Worm (Caenorhabditis elegans) whole organism, L4 larva: ENCODE results near the gene ZK470.14.

Source experiments
- D1046.2 ChIP-seq: fragments of 200-800 bp; sonication (Bioruptor generic); IDR thresholded peaks from 2 replicates; pipeline ENCODE4 v1.3.6; 2022; ENCODE audit warnings: missing genetic modification characterization, missing compliant biosample characterization
- T26A8.4 ChIP-seq: fragments of 200-800 bp; sonication (Bioruptor generic); IDR thresholded peaks from 2 replicates; pipeline ENCODE4 v1.3.6; 2022; ENCODE audit warnings: missing genetic modification characterization, missing compliant biosample characterization
- ZK546.5 ChIP-seq, 2 experiments: sonication (generic microtip); optimal IDR thresholded peaks; 2 replicates each; lab custom pipeline; 2017; ENCODE audit warnings: missing biosample characterization in 2 of 2, missing genetic modification characterization in 2 of 2
- aha-1 ChIP-seq: fragments of 150-350 bp; peaks from one replicate; lab custom pipeline; 2014; ENCODE audit warnings: missing biosample characterization, missing genetic modification characterization
- ceh-20 ChIP-seq: fragments of 200-800 bp; sonication (Bioruptor generic); IDR thresholded peaks from 2 replicates; pipeline ENCODE4 v1.3.6; 2022; ENCODE audit warnings: missing genetic modification reagents, missing genetic modification characterization, missing compliant biosample characterization
- daf-12 ChIP-seq: fragments of 150-350 bp; optimal IDR thresholded peaks from 2 replicates; lab custom pipeline; 2014; ENCODE audit warnings: missing biosample characterization, missing genetic modification reagents, missing genetic modification characterization
- daf-16 ChIP-seq, 3 experiments: sonication (generic microtip); optimal IDR thresholded peaks; 2 replicates each; lab custom pipeline; 2016 to 2017; ENCODE audit warnings: missing genetic modification characterization in 3 of 3, missing genetic modification reagents in 3 of 3, mild to moderate bottlenecking in 2 of 3, missing compliant biosample characterization in 2 of 3, missing biosample characterization in 1 of 3, moderate library complexity in 1 of 3
- dmd-6 ChIP-seq: fragments of 200-800 bp; sonication (Bioruptor generic); IDR thresholded peaks from 2 replicates; pipeline ENCODE4 v1.3.6; 2022; ENCODE audit warnings: missing genetic modification reagents, missing genetic modification characterization, missing compliant biosample characterization
- dmd-8 ChIP-seq: fragments of 200-800 bp; sonication (Bioruptor generic); IDR thresholded peaks from 2 replicates; pipeline ENCODE4 v1.3.6; 2022; ENCODE audit warnings: missing genetic modification characterization, missing compliant biosample characterization
- duxl-1 ChIP-seq: sonication (generic microtip); optimal IDR thresholded peaks from 2 replicates; lab custom pipeline; 2016; ENCODE audit warnings: mild to moderate bottlenecking, missing genetic modification characterization, moderate library complexity, missing compliant biosample characterization; ENCODE audit not compliant: poor library complexity
- dve-1 ChIP-seq: sonication (generic microtip); optimal IDR thresholded peaks from 2 replicates; lab custom pipeline; 2017; ENCODE audit warnings: antibody characterized with exemption, mild to moderate bottlenecking, missing genetic modification characterization, missing compliant biosample characterization; ENCODE audit not compliant: insufficient read depth
- fkh-10 ChIP-seq: fragments of 150-350 bp; optimal IDR thresholded peaks from 2 replicates; lab custom pipeline; 2014; ENCODE audit warnings: missing biosample characterization, missing genetic modification reagents, missing genetic modification characterization
- hif-1 ChIP-seq, 2 experiments: sonication (generic microtip); optimal IDR thresholded peaks; 2 replicates each; lab custom pipeline; 2016 to 2017; ENCODE audit warnings: missing compliant biosample characterization in 2 of 2, missing genetic modification characterization in 2 of 2, missing genetic modification reagents in 2 of 2, missing genotype in 2 of 2, mild to moderate bottlenecking in 1 of 2
- hlh-11 ChIP-seq: fragments of 200-800 bp; sonication (Bioruptor generic); optimal IDR thresholded peaks from 2 replicates; lab custom pipeline; 2018; ENCODE audit warnings: mild to moderate bottlenecking, missing genetic modification characterization, missing compliant biosample characterization
- hlh-30 ChIP-seq: sonication (generic microtip); optimal IDR thresholded peaks from 2 replicates; lab custom pipeline; 2017; ENCODE audit warnings: antibody characterized with exemption, mild to moderate bottlenecking, missing genetic modification characterization, missing compliant biosample characterization; ENCODE audit not compliant: insufficient read depth
- lin-1 ChIP-seq: fragments of 200-800 bp; sonication (Bioruptor generic); IDR thresholded peaks from 2 replicates; pipeline ENCODE4 v1.3.6; 2022; ENCODE audit warnings: missing genetic modification reagents, missing genetic modification characterization, missing compliant biosample characterization
- lin-13 ChIP-seq: fragments of 150-350 bp; optimal IDR thresholded peaks from 2 replicates; lab custom pipeline; 2014; ENCODE audit warnings: missing biosample characterization, missing genetic modification reagents, missing genetic modification characterization
- lin-38 ChIP-seq: fragments of 200-800 bp; sonication (Bioruptor generic); IDR thresholded peaks from 2 replicates; pipeline ENCODE4 v1.3.6; 2022; ENCODE audit warnings: missing genetic modification reagents, missing genetic modification characterization, missing compliant biosample characterization
- lsy-2 ChIP-seq, 2 experiments: fragments of 150-350 bp in 1 of 2; sonication (generic microtip) in 1 of 2; optimal IDR thresholded peaks; 2 replicates each; lab custom pipeline; 2014 to 2017; ENCODE audit warnings: missing biosample characterization in 2 of 2, missing genetic modification characterization in 2 of 2
- mdl-1 ChIP-seq, 2 experiments: fragments of 150-350 bp in 1 of 2; sonication (generic microtip) in 1 of 2; optimal IDR thresholded peaks; 2 replicates each; lab custom pipeline; 2014 to 2017; ENCODE audit warnings: missing biosample characterization in 2 of 2, missing genetic modification characterization in 2 of 2
- mep-1 ChIP-seq: fragments of 150-350 bp; sonication (generic microtip); optimal IDR thresholded peaks from 3 replicates; lab custom pipeline; 2014; ENCODE audit warnings: missing biosample characterization, missing genetic modification characterization
- mes-2 ChIP-seq: sonication (generic microtip); optimal IDR thresholded peaks from 2 replicates; lab custom pipeline; 2016; ENCODE audit warnings: missing genotype, mild to moderate bottlenecking, missing genetic modification characterization, missing compliant biosample characterization; ENCODE audit not compliant: poor library complexity, severe bottlenecking
- mxl-2 ChIP-seq: fragments of 200-800 bp; sonication (Bioruptor generic); conservative IDR thresholded peaks from 2 replicates; pipeline ENCODE4 v1.3.6; 2022; ENCODE audit warnings: missing genetic modification reagents, missing genetic modification characterization, missing compliant biosample characterization
- mxl-3 ChIP-seq: fragments of 200-800 bp; sonication (Bioruptor generic); optimal IDR thresholded peaks from 2 replicates; lab custom pipeline; 2018; ENCODE audit warnings: mild to moderate bottlenecking, missing genetic modification characterization, missing compliant biosample characterization
- nhr-10 ChIP-seq: fragments of 150-350 bp; optimal IDR thresholded peaks from 2 replicates; lab custom pipeline; 2014; ENCODE audit warnings: missing biosample characterization, missing genetic modification characterization
- nhr-102 ChIP-seq: sonication (generic microtip); optimal IDR thresholded peaks from 2 replicates; lab custom pipeline; 2016; ENCODE audit warnings: mild to moderate bottlenecking, missing genetic modification characterization, moderate library complexity, missing compliant biosample characterization
- nhr-28 ChIP-seq: fragments of 150-350 bp; optimal IDR thresholded peaks from 2 replicates; lab custom pipeline; 2014; ENCODE audit warnings: missing biosample characterization, missing genetic modification characterization
- nhr-42 ChIP-seq: fragments of 200-800 bp; sonication (Bioruptor generic); IDR thresholded peaks from 2 replicates; pipeline ENCODE4 v1.3.6; 2022; ENCODE audit warnings: missing genetic modification characterization, missing compliant biosample characterization
- nhr-48 ChIP-seq: sonication (generic microtip); optimal IDR thresholded peaks from 2 replicates; lab custom pipeline; 2016; ENCODE audit warnings: mild to moderate bottlenecking, missing genetic modification characterization, missing compliant biosample characterization
- nhr-6 ChIP-seq: fragments of 150-350 bp; optimal IDR thresholded peaks from 2 replicates; lab custom pipeline; 2014; ENCODE audit warnings: missing biosample characterization, missing genetic modification characterization
- nhr-76 ChIP-seq: fragments of 150-350 bp; optimal IDR thresholded peaks from 2 replicates; lab custom pipeline; 2014; ENCODE audit warnings: missing biosample characterization, missing genetic modification characterization
- nhr-77 ChIP-seq: fragments of 150-350 bp; optimal IDR thresholded peaks from 2 replicates; lab custom pipeline; 2014; ENCODE audit warnings: missing biosample characterization, missing genetic modification characterization
- pha-4 ChIP-seq, 2 experiments: fragments of 150-350 bp in 1 of 2; fragments of 200-800 bp in 1 of 2; sonication (Bioruptor generic) in 1 of 2; IDR thresholded peaks in 1 of 2; optimal IDR thresholded peaks in 1 of 2; 2 replicates each; pipeline versions ENCODE4 v1.3.6 to Lab custom; 2014 to 2022; ENCODE audit warnings: missing genetic modification characterization in 2 of 2, missing genetic modification reagents in 2 of 2, missing biosample characterization in 1 of 2, missing compliant biosample characterization in 1 of 2
- pqm-1 ChIP-seq: sonication (generic microtip); optimal IDR thresholded peaks from 2 replicates; lab custom pipeline; 2017; ENCODE audit warnings: missing biosample characterization, missing genetic modification characterization
- saeg-2 ChIP-seq: fragments of 200-800 bp; sonication (Bioruptor generic); IDR thresholded peaks from 2 replicates; pipeline ENCODE4 v1.3.6; 2022; ENCODE audit warnings: missing genetic modification reagents, missing genetic modification characterization, missing compliant biosample characterization
- set-16 ChIP-seq: fragments of 200-800 bp; sonication (Bioruptor generic); IDR thresholded peaks from 2 replicates; pipeline ENCODE4 v1.3.6; 2022; ENCODE audit warnings: missing genetic modification reagents, missing genetic modification characterization, missing compliant biosample characterization
- unc-62 ChIP-seq, 3 experiments: fragments of 150-350 bp in 1 of 3; sonication (generic microtip); optimal IDR thresholded peaks in 2 of 3; peaks in 1 of 3; 1 replicate in 1 of 3; 2 replicates in 2 of 3; lab custom pipeline; 2014 to 2017; ENCODE audit warnings: missing biosample characterization in 3 of 3, missing genetic modification characterization in 3 of 3, missing genetic modification reagents in 3 of 3, missing genotype in 1 of 3
- ztf-7 ChIP-seq: fragments of 150-350 bp; optimal IDR thresholded peaks from 2 replicates; lab custom pipeline; 2014; ENCODE audit warnings: missing biosample characterization, missing genetic modification characterization

ZK470.14 gene

DNA sequence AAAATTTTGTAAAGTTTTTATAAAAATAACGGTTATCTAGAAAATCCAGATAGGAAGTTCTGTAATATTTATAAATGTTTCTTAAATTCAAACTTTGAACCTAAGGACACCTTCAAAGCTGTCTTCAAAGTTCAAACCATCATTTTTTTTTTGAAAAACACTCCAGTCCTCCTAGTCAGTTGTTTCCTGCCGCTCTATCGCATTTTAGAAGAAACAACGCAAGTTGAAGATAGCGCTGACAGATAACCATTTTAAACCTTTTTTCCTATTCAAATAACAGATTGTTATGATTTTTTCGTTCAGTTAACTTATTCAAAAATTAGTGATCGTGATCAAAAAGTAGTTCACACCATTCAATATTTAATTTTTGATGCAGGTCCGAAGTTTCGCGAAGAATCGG is 33.9 kb upstream of the ZK470.14 start:
- TF ChIP-seq nhr-6 (tag; lab: Kevin White, UChicago): no peak
- TF ChIP-seq dve-1 (tag; lab: Kevin White, UChicago): peak; percentile 21
- no peak for TF ChIP-seq lin-13
- TF ChIP-seq nhr-28 (tag; lab: Kevin White, UChicago): peak; percentile 37
- no peak for TF ChIP-seq daf-16 (GFP tag; optimal IDR thresholded peaks at IDR 0.05; lab: Kevin White, UChicago)
- peak; percentile 27 for TF ChIP-seq daf-16 (tag; optimal IDR thresholded peaks at IDR 0.05; lab: Kevin White, UChicago)
- peak; percentile 70 for TF ChIP-seq pqm-1 (tag; lab: Kevin White, UChicago)

DNA sequence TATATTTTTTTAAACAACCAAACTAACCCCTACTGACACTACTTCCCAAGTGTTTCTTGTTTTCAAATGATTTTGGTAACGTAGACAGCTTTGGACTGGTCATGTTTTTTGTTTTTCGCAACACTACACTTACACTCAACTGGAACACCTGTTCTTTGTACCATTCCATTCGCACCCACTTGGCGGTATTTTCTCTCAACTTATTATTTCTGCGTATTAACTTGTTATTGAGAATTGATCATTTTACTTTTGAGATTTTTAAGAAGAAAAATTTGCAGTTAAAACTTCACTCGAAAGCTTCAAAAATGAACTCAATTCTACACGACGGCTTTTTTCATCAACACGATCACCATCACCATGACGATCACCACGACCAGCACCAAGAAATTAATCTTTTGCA is 32.4 kb upstream of the ZK470.14 start, which contains the start of gene ZK470.2:
Gene ZK470.2 (plus strand): TSS at position 301 of the 400 bp plus-strand sequence.
- TF ChIP-seq D1046.2 (GFP tag; lab: Robert Waterston, UW) (no peak), unc-62 (GFP tag; optimal IDR thresholded peaks at IDR 0.05 in 1 of 2; lab: Kevin White, UChicago) (peak in 1 of 2 experiments; percentile 72), unc-62 (tag; optimal IDR thresholded peaks at IDR 0.05; lab: Kevin White, UChicago) (no peak)

DNA sequence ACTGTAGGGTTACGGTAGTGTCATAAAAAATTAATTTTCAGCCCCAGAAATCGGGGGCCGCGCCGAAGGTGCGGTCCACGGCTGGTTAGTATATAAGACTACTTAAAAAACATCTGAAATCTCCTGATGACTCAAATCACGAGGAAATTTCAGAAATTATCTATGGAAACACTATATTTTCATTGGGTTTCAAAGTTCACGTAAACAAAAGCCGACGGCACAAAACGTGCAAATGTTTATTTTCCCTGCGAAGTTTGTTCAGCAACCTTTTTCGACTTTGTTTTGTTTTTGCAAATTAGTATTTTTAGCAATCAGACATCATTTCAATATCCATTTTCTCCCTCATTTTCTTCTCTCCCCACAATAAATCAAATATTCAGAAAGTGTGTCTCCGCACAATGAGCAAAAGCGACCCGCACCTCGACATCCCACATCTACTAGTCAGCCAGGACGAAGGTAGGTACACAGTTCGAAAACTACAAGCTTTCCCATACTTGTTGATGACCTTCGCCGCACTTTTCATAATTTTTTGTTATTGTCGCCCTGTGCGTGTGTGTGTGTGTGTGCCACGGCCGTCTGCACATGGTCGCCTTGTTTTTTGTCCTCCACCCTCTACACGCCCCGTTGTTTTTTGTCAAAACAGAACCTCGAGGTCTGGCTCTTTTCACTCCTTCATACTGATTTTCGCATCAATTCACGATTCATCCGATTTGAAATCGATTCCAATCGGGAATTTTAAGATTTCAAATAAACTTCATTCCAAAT is 30.5 kb upstream of the ZK470.14 start:
- TF ChIP-seq daf-16 (GFP tag; optimal IDR thresholded peaks at IDR 0.05; lab: Kevin White, UChicago): no peak
- peak; percentile 53 for TF ChIP-seq daf-16 (tag; optimal IDR thresholded peaks at IDR 0.05; lab: Kevin White, UChicago)
- no peak for TF ChIP-seq ztf-7 (tag; lab: Kevin White, UChicago)
- peak; percentile 93 for TF ChIP-seq aha-1
- no peak for TF ChIP-seq pha-4 (GFP tag; IDR thresholded peaks at IDR 0.05; lab: Robert Waterston, UW)
- TF ChIP-seq pha-4 (tag; optimal IDR thresholded peaks at IDR 0.05; lab: Kevin White, UChicago): no peak
- no peak for TF ChIP-seq saeg-2 (GFP tag; lab: Robert Waterston, UW)
- TF ChIP-seq hlh-30 (tag; lab: Kevin White, UChicago): peak; percentile 63
- 0 out of 2 replicates have a peak, but pooled peaks have one; percentile 17 for TF ChIP-seq nhr-42
- TF ChIP-seq hlh-11: peak; percentile 12
- peak in 1 of 2 experiments; percentile 43 for TF ChIP-seq mdl-1 (tag; optimal IDR thresholded peaks at IDR 0.05; lab: Kevin White, UChicago)
- TF ChIP-seq T26A8.4 (GFP tag; lab: Robert Waterston, UW): 0 out of 2 replicates have a peak, but pooled peaks have one; percentile 8
- TF ChIP-seq nhr-77 (tag; lab: Kevin White, UChicago): no peak
- TF ChIP-seq mxl-3 (GFP tag; lab: Kevin White, UChicago): peak; percentile 46

DNA sequence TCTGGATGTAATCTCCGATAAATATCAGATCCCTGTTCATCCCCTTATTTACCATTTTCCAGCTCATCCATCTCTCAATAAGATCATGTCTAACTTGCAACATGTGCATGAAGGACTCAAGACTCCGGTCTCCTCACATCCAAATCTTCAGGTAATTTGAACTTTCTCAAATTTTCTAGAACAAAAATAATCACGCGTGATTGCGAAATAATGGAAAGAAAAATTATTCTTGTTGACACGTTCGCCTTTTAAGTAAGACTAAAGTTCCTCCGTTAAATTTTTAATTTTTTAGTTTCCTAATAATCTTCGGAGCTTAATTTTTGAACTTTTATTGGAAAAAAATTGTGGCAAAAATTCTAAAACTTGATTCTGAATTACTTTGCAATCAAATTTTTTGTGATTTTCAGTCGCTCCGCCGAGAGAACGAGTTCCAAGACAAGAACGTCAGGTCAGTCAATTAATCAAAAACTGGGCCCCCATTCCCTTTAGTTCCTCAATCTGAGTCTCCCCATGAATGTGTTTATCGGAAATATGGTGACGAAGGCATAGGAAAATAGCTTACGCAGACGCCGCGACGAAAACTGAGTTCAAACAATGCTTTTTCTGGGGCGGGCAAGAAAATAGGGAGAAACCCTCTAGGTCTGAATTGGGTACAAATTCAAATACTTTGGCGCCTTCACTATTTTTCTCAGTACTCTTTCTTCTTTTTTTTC is 29.6 kb upstream of the ZK470.14 start:
- TF ChIP-seq nhr-28 (tag; lab: Kevin White, UChicago): peak; percentile 57
- peak; percentile 40; the same call in 1 of the 2 replicates for TF ChIP-seq lin-38
- peak; percentile 22; the same call in 1 of the 2 replicates for TF ChIP-seq T26A8.4 (GFP tag; lab: Robert Waterston, UW)
- peak in 1 of 2 experiments; percentile 75 for TF ChIP-seq mdl-1 (tag; optimal IDR thresholded peaks at IDR 0.05; lab: Kevin White, UChicago)
- TF ChIP-seq nhr-102: no peak
- TF ChIP-seq lsy-2 (tag; optimal IDR thresholded peaks at IDR 0.05; lab: Kevin White, UChicago): peak in 1 of 2 experiments; percentile 21
- TF ChIP-seq duxl-1: no peak
- TF ChIP-seq mxl-2 (GFP tag; lab: Robert Waterston, UW): no peak
- peak; percentile 12 for TF ChIP-seq mxl-3 (GFP tag; lab: Kevin White, UChicago)
- peak; percentile 64 for TF ChIP-seq hlh-11
- TF ChIP-seq hif-1 (tag; optimal IDR thresholded peaks at IDR 0.05; lab: Kevin White, UChicago): peak in 1 of 2 experiments; percentile 56
- peak; percentile 53 for TF ChIP-seq mep-1
- peak; percentile 33 for TF ChIP-seq mes-2 (tag; lab: Kevin White, UChicago)
- peak; percentile 47; the same call in 1 of the 2 replicates for TF ChIP-seq nhr-42
- TF ChIP-seq set-16: no peak
- TF ChIP-seq ZK546.5 (tag; optimal IDR thresholded peaks at IDR 0.05; lab: Kevin White, UChicago): no peak
- 0 out of 2 replicates have a peak, but pooled peaks have one; percentile 10 for TF ChIP-seq ceh-20 (GFP tag; lab: Robert Waterston, UW)
- TF ChIP-seq aha-1: peak; percentile 29
- TF ChIP-seq nhr-76: no peak
- no peak for TF ChIP-seq dmd-8
- TF ChIP-seq daf-12 (tag; lab: Kevin White, UChicago): no peak
- no peak for TF ChIP-seq nhr-10 (tag; lab: Kevin White, UChicago)
- TF ChIP-seq lin-1: 0 out of 2 replicates have a peak, but pooled peaks have one; percentile 9
- TF ChIP-seq dmd-6 (GFP tag; lab: Robert Waterston, UW): peak; percentile 45
- TF ChIP-seq hlh-30 (tag; lab: Kevin White, UChicago): peak; percentile 9
- no peak for TF ChIP-seq fkh-10
- peak; percentile 55 for TF ChIP-seq nhr-48
